Worm (Caenorhabditis elegans): ENCODE data around the gene F01D4.5.

DNA sequence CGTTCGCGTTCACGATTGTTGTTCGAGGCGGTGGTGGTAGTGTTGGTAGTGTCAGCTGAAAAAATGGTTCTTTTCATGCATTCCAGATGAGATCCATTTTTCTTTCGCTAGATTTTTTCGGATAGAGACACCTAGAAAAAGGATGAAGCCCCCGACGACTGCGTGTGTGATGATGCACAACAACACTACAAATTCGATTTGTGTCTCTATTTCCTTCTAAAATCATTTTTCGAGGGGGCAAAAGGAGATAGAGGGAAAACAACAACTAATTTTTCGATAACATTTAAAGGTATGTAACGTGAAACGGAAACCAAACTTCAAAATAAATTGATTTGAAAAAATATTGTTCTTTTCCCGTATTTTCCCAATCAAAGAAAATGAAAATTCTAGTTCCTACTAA is 17.0 kb upstream of the F01D4.5 start:
- TF ChIP-seq nhr-179 (tag; optimal IDR thresholded peaks at IDR 0.05) = no peak
- no peak for TF ChIP-seq unc-62 (GFP tag; optimal IDR thresholded peaks at IDR 0.05)
- no peak for TF ChIP-seq F23B12.7 (tag; optimal IDR thresholded peaks at IDR 0.05; ENCODE audit: insufficient read depth)
- TF ChIP-seq dox-1 (GFP tag; IDR thresholded peaks at IDR 0.05) = no peak
- no peak for TF ChIP-seq lin-26 (GFP tag; IDR thresholded peaks at IDR 0.05)
- no peak for TF ChIP-seq snpc-1.1 (tag; optimal IDR thresholded peaks at IDR 0.05; ENCODE audit: insufficient read depth)
- no peak for TF ChIP-seq nhr-80 (tag; optimal IDR thresholded peaks at IDR 0.05)
- no peak for TF ChIP-seq ztf-6 (GFP tag; IDR thresholded peaks at IDR 0.05)
- no peak for TF ChIP-seq Y67H2A.10 (GFP tag; conservative IDR thresholded peaks at IDR 0.05)
- no peak for TF ChIP-seq K11D2.4 (GFP tag; IDR thresholded peaks at IDR 0.05)
- no peak for TF ChIP-seq ztf-22 (GFP tag; optimal IDR thresholded peaks at IDR 0.05)
- TF ChIP-seq lir-1 (GFP tag; conservative IDR thresholded peaks at IDR 0.05) = no peak
- TF ChIP-seq ceh-27 (GFP tag; optimal IDR thresholded peaks at IDR 0.05) = no peak
